Worm (Caenorhabditis elegans) whole organism, L3 larva: ENCODE data around the gene mpk-2.

ENCODE experiments used
- ceh-82 ChIP-seq: fragments of 150-350 bp; optimal IDR thresholded peaks from 2 replicates; lab custom pipeline; 2014; ENCODE audit warnings: missing biosample characterization, missing genetic modification characterization
- mdl-1 ChIP-seq: fragments of 150-350 bp; optimal IDR thresholded peaks from 2 replicates; lab custom pipeline; 2014; ENCODE audit warnings: missing biosample characterization, missing genetic modification characterization

ce11 chrII:5055129-5055666, 48.7 kb upstream of the mpk-2 start, which contains the start of the genes ify-1 and rpl-22:
- TF ChIP-seq ceh-82 (peak; percentile 48), mdl-1 (no peak)
